Worm (Caenorhabditis elegans) whole organism, L2 larva: ENCODE measurements around the gene srbc-45.

ENCODE experiments used
- R02D3.7 ChIP-seq: fragments of 150-350 bp; optimal IDR thresholded peaks from 2 replicates; lab custom pipeline; 2014; ENCODE audit warnings: missing biosample characterization, missing genetic modification characterization
- ceh-82 ChIP-seq: fragments of 150-350 bp; optimal IDR thresholded peaks from 2 replicates; lab custom pipeline; 2014; ENCODE audit warnings: missing biosample characterization, missing genetic modification characterization
- dmd-4 ChIP-seq: sonication (generic microtip); optimal IDR thresholded peaks from 2 replicates; lab custom pipeline; 2017; ENCODE audit warnings: missing biosample characterization, missing genetic modification characterization
- elt-3 ChIP-seq: sonication (generic microtip); optimal IDR thresholded peaks from 2 replicates; lab custom pipeline; 2017; ENCODE audit warnings: missing biosample characterization, missing genetic modification characterization
- gmeb-1 ChIP-seq: fragments of 150-350 bp; optimal IDR thresholded peaks from 2 replicates; lab custom pipeline; 2014; ENCODE audit warnings: missing biosample characterization, missing genetic modification characterization
- lin-11 ChIP-seq: fragments of 150-350 bp; sonication (generic microtip); optimal IDR thresholded peaks from 2 replicates; lab custom pipeline; 2014; ENCODE audit warnings: missing biosample characterization, missing genetic modification characterization, inconsistent platforms, mixed read lengths
- lin-13 ChIP-seq: fragments of 150-350 bp; optimal IDR thresholded peaks from 2 replicates; lab custom pipeline; 2014; ENCODE audit warnings: missing biosample characterization, missing genetic modification reagents, missing genetic modification characterization
- nhr-10 ChIP-seq: sonication (generic microtip); optimal IDR thresholded peaks from 2 replicates; lab custom pipeline; 2017; ENCODE audit warnings: missing biosample characterization, missing genetic modification characterization
- nhr-25 ChIP-seq: fragments of 150-350 bp; sonication (generic microtip); optimal IDR thresholded peaks from 3 replicates; lab custom pipeline; 2014; ENCODE audit warnings: missing biosample characterization, missing genetic modification characterization
- nhr-77 ChIP-seq: fragments of 150-350 bp; optimal IDR thresholded peaks from 2 replicates; lab custom pipeline; 2014; ENCODE audit warnings: missing biosample characterization, missing genetic modification characterization
- sem-4 ChIP-seq: fragments of 150-350 bp; optimal IDR thresholded peaks from 2 replicates; lab custom pipeline; 2014; ENCODE audit warnings: missing biosample characterization, missing genetic modification reagents, missing genetic modification characterization
- snpc-4 ChIP-seq: fragments of 150-350 bp; optimal IDR thresholded peaks from 2 replicates; lab custom pipeline; 2014; ENCODE audit warnings: missing biosample characterization, missing genetic modification characterization
- unc-62 ChIP-seq: fragments of 150-350 bp; optimal IDR thresholded peaks from 2 replicates; lab custom pipeline; 2014; ENCODE audit warnings: missing biosample characterization, missing genetic modification reagents, missing genetic modification characterization
- zag-1 ChIP-seq: fragments of 150-350 bp; optimal IDR thresholded peaks from 2 replicates; lab custom pipeline; 2014; ENCODE audit warnings: missing biosample characterization, missing genetic modification characterization

DNA sequence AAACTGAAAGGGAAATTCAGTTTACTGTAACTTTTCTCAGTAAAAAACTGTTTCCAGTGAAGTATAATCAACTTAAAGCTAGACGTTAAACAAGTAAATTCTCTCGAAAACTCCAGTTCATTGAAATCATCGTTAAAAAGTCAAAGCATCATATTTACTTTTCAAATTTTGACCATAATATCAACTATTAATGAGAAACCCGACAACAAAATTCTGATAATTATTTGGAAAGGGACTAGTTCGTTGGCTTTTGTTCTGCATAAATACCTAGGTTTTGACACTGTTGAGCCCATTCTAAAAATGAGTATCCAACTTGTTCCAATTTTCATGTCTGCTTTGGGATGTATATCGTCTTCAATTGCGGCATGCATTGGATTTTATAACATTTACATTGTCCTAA lies 2.8 kb downstream of the srbc-45 start, which contains the start of gene ZC443.7:
- TF ChIP-seq dmd-4 (tag; lab: Kevin White, UChicago) (no peak), nhr-77 (no peak), ceh-82 (tag; lab: Kevin White, UChicago) (no peak), unc-62 (no peak), lin-13 (GFP tag; lab: Kevin White, UChicago) (no peak), R02D3.7 (no peak), lin-11 (no peak), zag-1 (tag; lab: Kevin White, UChicago) (no peak), gmeb-1 (tag; lab: Kevin White, UChicago) (no peak), sem-4 (no peak), nhr-10 (no peak), nhr-25 (tag; lab: Kevin White, UChicago) (no peak), snpc-4 (tag; lab: Kevin White, UChicago) (no peak), elt-3 (no peak)
